Worm (Caenorhabditis elegans) whole organism, L3 larva: ENCODE data around the gene prx-19.
A peak's percentile ranks its signal among the peaks of the same experiment; 100 is the strongest.

ENCODE experiments used
- R02D3.7 ChIP-seq: fragments of 150-350 bp; optimal IDR thresholded peaks from 2 replicates; lab custom pipeline; 2014; ENCODE audit warnings: missing biosample characterization, missing genetic modification characterization
- ZK546.5 ChIP-seq: sonication (generic microtip); optimal IDR thresholded peaks from 2 replicates; lab custom pipeline; 2017; ENCODE audit warnings: missing biosample characterization, missing genetic modification characterization
- aly-2 ChIP-seq: fragments of 150-350 bp; optimal IDR thresholded peaks from 2 replicates; lab custom pipeline; 2014; ENCODE audit warnings: missing biosample characterization, missing genetic modification characterization
- ceh-16 ChIP-seq: sonication (generic microtip); optimal IDR thresholded peaks from 2 replicates; lab custom pipeline; 2017; ENCODE audit warnings: missing biosample characterization, missing genetic modification characterization
- ceh-28 ChIP-seq: fragments of 150-350 bp; optimal IDR thresholded peaks from 2 replicates; lab custom pipeline; 2014; ENCODE audit warnings: missing biosample characterization, missing genetic modification reagents, missing genetic modification characterization
- ceh-82 ChIP-seq: fragments of 150-350 bp; optimal IDR thresholded peaks from 2 replicates; lab custom pipeline; 2014; ENCODE audit warnings: missing biosample characterization, missing genetic modification characterization
- ceh-9 ChIP-seq: sonication (generic microtip); optimal IDR thresholded peaks from 2 replicates; lab custom pipeline; 2018; ENCODE audit warnings: missing biosample characterization, missing genetic modification characterization
- egl-27 ChIP-seq: sonication (generic microtip); optimal IDR thresholded peaks from 4 replicates; lab custom pipeline; 2017; ENCODE audit warnings: missing biosample characterization, missing genetic modification reagents, missing genetic modification characterization
- egl-5 ChIP-seq: fragments of 150-350 bp; optimal IDR thresholded peaks from 2 replicates; lab custom pipeline; 2017; ENCODE audit warnings: missing biosample characterization, missing genetic modification reagents, missing genetic modification characterization, inconsistent platforms
- elt-1 ChIP-seq: fragments of 150-350 bp; optimal IDR thresholded peaks from 2 replicates; lab custom pipeline; 2014; ENCODE audit warnings: missing biosample characterization, missing genetic modification characterization
- elt-2 ChIP-seq: sonication (generic microtip); optimal IDR thresholded peaks from 2 replicates; lab custom pipeline; 2016; ENCODE audit warnings: missing genetic modification reagents, mild to moderate bottlenecking, missing genetic modification characterization, missing compliant biosample characterization
- elt-3 ChIP-seq, 3 experiments: fragments of 150-350 bp in 1 of 3; sonication (generic microtip) in 2 of 3; optimal IDR thresholded peaks; 2 replicates in 2 of 3; 4 replicates in 1 of 3; lab custom pipeline; 2014 to 2017; ENCODE audit warnings: missing biosample characterization in 3 of 3, missing genetic modification characterization in 3 of 3
- eor-1 ChIP-seq, 2 experiments: fragments of 150-350 bp; optimal IDR thresholded peaks; 2 replicates each; lab custom pipeline; 2014 to 2018; ENCODE audit warnings: missing biosample characterization in 2 of 2, missing genetic modification characterization in 2 of 2
- fkh-10 ChIP-seq: sonication (generic microtip); optimal IDR thresholded peaks from 2 replicates; lab custom pipeline; 2017; ENCODE audit warnings: missing biosample characterization, missing genetic modification reagents, missing genetic modification characterization
- fos-1 ChIP-seq: fragments of 150-350 bp; optimal IDR thresholded peaks from 2 replicates; lab custom pipeline; 2014; ENCODE audit warnings: missing biosample characterization, missing genetic modification characterization
- hmg-11 ChIP-seq: sonication (generic microtip); optimal IDR thresholded peaks from 2 replicates; lab custom pipeline; 2016; ENCODE audit warnings: missing genetic modification characterization, missing compliant biosample characterization
- jun-1 ChIP-seq: fragments of 150-350 bp; optimal IDR thresholded peaks from 2 replicates; lab custom pipeline; 2014; ENCODE audit warnings: missing biosample characterization, missing genetic modification reagents, missing genetic modification characterization
- lin-15B ChIP-seq: fragments of 150-350 bp; optimal IDR thresholded peaks from 2 replicates; lab custom pipeline; 2014; ENCODE audit warnings: missing biosample characterization, missing genetic modification characterization
- lin-39 ChIP-seq: fragments of 150-350 bp; optimal IDR thresholded peaks from 2 replicates; lab custom pipeline; 2018; ENCODE audit warnings: missing biosample characterization, missing genetic modification reagents, missing genetic modification characterization
- lsy-12 ChIP-seq: sonication (generic microtip); optimal IDR thresholded peaks from 2 replicates; lab custom pipeline; 2016; ENCODE audit warnings: mild to moderate bottlenecking, missing genetic modification characterization, missing compliant biosample characterization
- mdl-1 ChIP-seq: fragments of 150-350 bp; optimal IDR thresholded peaks from 2 replicates; lab custom pipeline; 2014; ENCODE audit warnings: missing biosample characterization, missing genetic modification characterization
- mml-1 ChIP-seq: fragments of 150-350 bp; sonication (generic microtip); optimal IDR thresholded peaks from 3 replicates; lab custom pipeline; 2014; ENCODE audit warnings: missing biosample characterization, missing genetic modification characterization
- nfya-1 ChIP-seq: sonication (generic microtip); optimal IDR thresholded peaks from 2 replicates; lab custom pipeline; 2017; ENCODE audit warnings: missing genetic modification characterization, mild to moderate bottlenecking, missing compliant biosample characterization, antibody characterized with exemption, moderate library complexity; ENCODE audit not compliant: insufficient read depth
- nhr-11 ChIP-seq: fragments of 150-350 bp; optimal IDR thresholded peaks from 2 replicates; lab custom pipeline; 2014; ENCODE audit warnings: missing biosample characterization, missing genetic modification characterization
- nhr-23 ChIP-seq: fragments of 150-350 bp; optimal IDR thresholded peaks from 2 replicates; lab custom pipeline; 2014; ENCODE audit warnings: missing biosample characterization, missing genetic modification reagents, missing genetic modification characterization
- nhr-237 ChIP-seq: fragments of 150-350 bp; optimal IDR thresholded peaks from 2 replicates; lab custom pipeline; 2014; ENCODE audit warnings: missing biosample characterization, missing genetic modification characterization
- nhr-25 ChIP-seq: sonication (generic microtip); optimal IDR thresholded peaks from 2 replicates; lab custom pipeline; 2017; ENCODE audit warnings: missing biosample characterization, missing genetic modification characterization
- nhr-28 ChIP-seq: fragments of 150-350 bp; optimal IDR thresholded peaks from 2 replicates; lab custom pipeline; 2014; ENCODE audit warnings: missing biosample characterization, missing genetic modification characterization
- nhr-43 ChIP-seq: sonication (generic microtip); optimal IDR thresholded peaks from 2 replicates; lab custom pipeline; 2016; ENCODE audit warnings: mild to moderate bottlenecking, missing genetic modification characterization, missing compliant biosample characterization; ENCODE audit not compliant: poor library complexity, severe bottlenecking
- nhr-67 ChIP-seq: fragments of 150-350 bp; optimal IDR thresholded peaks from 2 replicates; lab custom pipeline; 2014; ENCODE audit warnings: missing biosample characterization, missing genetic modification characterization
- nhr-76 ChIP-seq: fragments of 150-350 bp; sonication (generic microtip); optimal IDR thresholded peaks from 5 replicates; lab custom pipeline; 2014; ENCODE audit warnings: missing biosample characterization, missing genetic modification characterization
- nhr-77 ChIP-seq: fragments of 150-350 bp; optimal IDR thresholded peaks from 2 replicates; lab custom pipeline; 2014; ENCODE audit warnings: missing biosample characterization, missing genetic modification characterization
- pha-4 ChIP-seq: fragments of 150-350 bp; optimal IDR thresholded peaks from 2 replicates; lab custom pipeline; 2014; ENCODE audit warnings: missing biosample characterization, missing genetic modification reagents, missing genetic modification characterization
- pqm-1 ChIP-seq: fragments of 150-350 bp; optimal IDR thresholded peaks from 2 replicates; lab custom pipeline; 2017; ENCODE audit warnings: missing biosample characterization, missing genetic modification characterization, inconsistent platforms
- sea-2 ChIP-seq: fragments of 150-350 bp; sonication (generic microtip); optimal IDR thresholded peaks from 4 replicates; lab custom pipeline; 2014; ENCODE audit warnings: missing biosample characterization, missing genetic modification reagents, missing genetic modification characterization
- skn-1 ChIP-seq: fragments of 150-350 bp; optimal IDR thresholded peaks from 2 replicates; lab custom pipeline; 2014; ENCODE audit warnings: missing biosample characterization, missing genetic modification characterization
- snpc-4 ChIP-seq: fragments of 150-350 bp; optimal IDR thresholded peaks from 2 replicates; lab custom pipeline; 2014; ENCODE audit warnings: missing biosample characterization, missing genetic modification characterization
- unc-39 ChIP-seq: sonication (generic microtip); optimal IDR thresholded peaks from 4 replicates; lab custom pipeline; 2017; ENCODE audit warnings: missing biosample characterization, missing genetic modification characterization
- unc-62 ChIP-seq: fragments of 150-350 bp; sonication (generic microtip); optimal IDR thresholded peaks from 4 replicates; lab custom pipeline; 2014; ENCODE audit warnings: missing biosample characterization, missing genetic modification reagents, missing genetic modification characterization
- zag-1 ChIP-seq: fragments of 150-350 bp; optimal IDR thresholded peaks from 2 replicates; lab custom pipeline; 2014; ENCODE audit warnings: missing biosample characterization, missing genetic modification characterization
- ztf-11 ChIP-seq: fragments of 150-350 bp; optimal IDR thresholded peaks from 2 replicates; lab custom pipeline; 2014; ENCODE audit warnings: missing biosample characterization, missing genetic modification characterization
- ztf-4 ChIP-seq: fragments of 150-350 bp; optimal IDR thresholded peaks from 2 replicates; lab custom pipeline; 2014; ENCODE audit warnings: missing biosample characterization, missing genetic modification characterization

The prx-19 gene

ce11 chrIII:8809245-8809971, at the start of gene prx-19:
Gene prx-19 (minus strand): TSS chrIII:8809295.
- TF ChIP-seq nhr-237 (tag; lab: Kevin White, UChicago) = no peak
- no peak for TF ChIP-seq hmg-11
- TF ChIP-seq pha-4 (tag; lab: Kevin White, UChicago) = peak; percentile 63
- peak; percentile 63 for TF ChIP-seq lin-15B (tag; lab: Kevin White, UChicago)
- TF ChIP-seq nhr-25 (tag; lab: Kevin White, UChicago) = peak; percentile 76
- no peak for TF ChIP-seq nhr-28 (tag; lab: Kevin White, UChicago)
- peak; percentile 72 for TF ChIP-seq nfya-1 (tag; lab: Kevin White, UChicago)
- peak; percentile 53 for TF ChIP-seq nhr-23
- peak; percentile 23 for TF ChIP-seq ceh-28 (tag; lab: Kevin White, UChicago)
- TF ChIP-seq lin-39 (tag; lab: Kevin White, UChicago) = peak; percentile 56
- TF ChIP-seq elt-2 (tag; lab: Kevin White, UChicago) = peak; percentile 61
- TF ChIP-seq nhr-43 (tag; lab: Kevin White, UChicago) = peak; percentile 0
- peak; percentile 57 for TF ChIP-seq skn-1
- peak; percentile 32 for TF ChIP-seq egl-5 (tag; lab: Kevin White, UChicago)

- no peak for TF ChIP-seq unc-39 (tag; lab: Kevin White, UChicago)
- no peak for TF ChIP-seq ZK546.5
- no peak for TF ChIP-seq sea-2
- no peak for TF ChIP-seq unc-62
- no peak for TF ChIP-seq skn-1
- TF ChIP-seq hmg-11 = no peak
- TF ChIP-seq pqm-1 (tag; lab: Kevin White, UChicago) = no peak
- no peak for TF ChIP-seq ceh-28 (tag; lab: Kevin White, UChicago)
- no peak for TF ChIP-seq ceh-16 (tag; lab: Kevin White, UChicago)
- TF ChIP-seq ceh-9 (tag; lab: Kevin White, UChicago) = no peak
- TF ChIP-seq nhr-43 (tag; lab: Kevin White, UChicago) = no peak
Observed at ce11 chrIII:8858482-8858881, 49.4 kb upstream of the prx-19 start.

- TF ChIP-seq nhr-43 (tag; lab: Kevin White, UChicago) (no peak), jun-1 (tag; lab: Kevin White, UChicago) (no peak), lin-15B (tag; lab: Kevin White, UChicago) (no peak), egl-27 (tag; lab: Kevin White, UChicago) (no peak), mdl-1 (tag; lab: Kevin White, UChicago) (no peak), lsy-12 (no peak), elt-3 (tag; optimal IDR thresholded peaks at IDR 0.05; lab: Kevin White, UChicago) (no peak), ztf-4 (tag; lab: Kevin White, UChicago) (no peak), nfya-1 (tag; lab: Kevin White, UChicago) (no peak), ZK546.5 (no peak), nhr-11 (tag; lab: Kevin White, UChicago) (no peak), nhr-77 (tag; lab: Kevin White, UChicago) (no peak), fos-1 (tag; lab: Kevin White, UChicago) (no peak), ceh-82 (tag; lab: Kevin White, UChicago) (no peak), ceh-28 (tag; lab: Kevin White, UChicago) (no peak)
Observed at ce11 chrIII:8851961-8852360, 42.9 kb upstream of the prx-19 start, which contains the start of gene plg-1. Gene plg-1 (plus strand): TSS chrIII:8852261.

- no peak for TF ChIP-seq egl-27 (tag; lab: Kevin White, UChicago)
- no peak for TF ChIP-seq unc-39 (tag; lab: Kevin White, UChicago)
- TF ChIP-seq elt-3 (tag; optimal IDR thresholded peaks at IDR 0.05; lab: Kevin White, UChicago) = no peak
- TF ChIP-seq lin-39 (tag; lab: Kevin White, UChicago) = peak; percentile 68
- TF ChIP-seq ztf-4 (tag; lab: Kevin White, UChicago) = no peak
- no peak for TF ChIP-seq mml-1 (tag; lab: Kevin White, UChicago)
- TF ChIP-seq nhr-11 (tag; lab: Kevin White, UChicago) = no peak
- TF ChIP-seq ceh-9 (tag; lab: Kevin White, UChicago) = no peak
- peak; percentile 25 for TF ChIP-seq lsy-12
- no peak for TF ChIP-seq zag-1 (tag; lab: Kevin White, UChicago)
- no peak for TF ChIP-seq pqm-1 (tag; lab: Kevin White, UChicago)
- peak; percentile 72 for TF ChIP-seq nhr-23
- no peak for TF ChIP-seq egl-5 (tag; lab: Kevin White, UChicago)
- no peak for TF ChIP-seq ztf-11 (tag; lab: Kevin White, UChicago)
- peak; percentile 76 for TF ChIP-seq nhr-43 (tag; lab: Kevin White, UChicago)
- peak; percentile 80 for TF ChIP-seq lin-15B (tag; lab: Kevin White, UChicago)
- TF ChIP-seq aly-2 (tag; lab: Kevin White, UChicago) = no peak
- TF ChIP-seq R02D3.7 (tag; lab: Kevin White, UChicago) = no peak
- TF ChIP-seq elt-1 = no peak
- TF ChIP-seq hmg-11 = no peak
- no peak for TF ChIP-seq fkh-10 (GFP tag; lab: Kevin White, UChicago)
- TF ChIP-seq nhr-67 (tag; lab: Kevin White, UChicago) = no peak
- no peak for TF ChIP-seq nfya-1 (tag; lab: Kevin White, UChicago)
- TF ChIP-seq eor-1 (tag; optimal IDR thresholded peaks at IDR 0.05; lab: Kevin White, UChicago) = no peak
- no peak for TF ChIP-seq nhr-237 (tag; lab: Kevin White, UChicago)
- TF ChIP-seq snpc-4 (tag; lab: Kevin White, UChicago) = peak; percentile 67
- TF ChIP-seq nhr-76 (tag; lab: Kevin White, UChicago) = no peak
- no peak for TF ChIP-seq pha-4 (tag; lab: Kevin White, UChicago)
- TF ChIP-seq nhr-28 (tag; lab: Kevin White, UChicago) = no peak
Observed at ce11 chrIII:8850482-8851047, 41.5 kb upstream of the prx-19 start, which contains the start of gene F44E2.9. Gene F44E2.9 (minus strand): TSS chrIII:8850532.
